Fruit fly (Drosophila melanogaster) whole organism, prepupa: ENCODE measurements around the gene PolrMT.

Experiments
- Blimp-1 ChIP-seq: fragments of 200-800 bp; sonication (Bioruptor generic); optimal IDR thresholded peaks from 3 replicates; lab custom pipeline; 2017; ENCODE audit warnings: missing biosample characterization, missing genetic modification characterization, mild to moderate bottlenecking, moderate library complexity, missing genetic modification reagents
- CG10631 ChIP-seq: fragments of 200-800 bp; sonication (Bioruptor generic); optimal IDR thresholded peaks from 2 replicates; lab custom pipeline; 2016; ENCODE audit warnings: missing biosample characterization, missing genetic modification characterization
- CG10669 ChIP-seq: fragments of 200-800 bp; sonication (Bioruptor generic); optimal IDR thresholded peaks from 3 replicates; lab custom pipeline; 2018; ENCODE audit warnings: missing biosample characterization, mild to moderate bottlenecking, missing genetic modification characterization, moderate library complexity
- CG11294 ChIP-seq: fragments of 200-800 bp; sonication (Bioruptor generic); IDR thresholded peaks from 2 replicates; pipeline ENCODE4 v1.3.6; 2022; ENCODE audit warnings: missing biosample characterization, missing genetic modification characterization
- CG11762 ChIP-seq: fragments of 200-800 bp; sonication (Bioruptor generic); optimal IDR thresholded peaks from 3 replicates; lab custom pipeline; 2016; ENCODE audit warnings: missing biosample characterization, missing genetic modification characterization; ENCODE audit not compliant: insufficient read depth
- CG15336 ChIP-seq: fragments of 200-800 bp; sonication (Bioruptor generic); IDR thresholded peaks from 2 replicates; pipeline ENCODE4 v1.3.6; 2022; ENCODE audit warnings: missing biosample characterization, missing genetic modification characterization
- CG3032 ChIP-seq: fragments of 200-800 bp; optimal IDR thresholded peaks from 2 replicates; lab custom pipeline; 2019; ENCODE audit warnings: missing biosample characterization, mild to moderate bottlenecking, missing genetic modification characterization, moderate library complexity
- CG32006 ChIP-seq: fragments of 200-800 bp; sonication (Bioruptor generic); optimal IDR thresholded peaks from 3 replicates; lab custom pipeline; 2017; ENCODE audit warnings: missing biosample characterization, mild to moderate bottlenecking, missing genetic modification characterization
- CG34406 ChIP-seq: fragments of 200-800 bp; sonication (Bioruptor generic); optimal IDR thresholded peaks from 3 replicates; lab custom pipeline; 2016; ENCODE audit warnings: missing biosample characterization, missing genetic modification characterization
- CG3919 ChIP-seq: fragments of 200-800 bp; sonication (Bioruptor generic); optimal IDR thresholded peaks from 3 replicates; lab custom pipeline; 2016; ENCODE audit warnings: missing biosample characterization, missing genetic modification characterization
- CG4318 ChIP-seq: fragments of 200-800 bp; sonication (Bioruptor generic); optimal IDR thresholded peaks from 3 replicates; lab custom pipeline; 2017; ENCODE audit warnings: missing biosample characterization, mild to moderate bottlenecking, missing genetic modification characterization
- CG6163 ChIP-seq: fragments of 200-800 bp; sonication (Bioruptor generic); IDR thresholded peaks from 3 replicates; pipeline ENCODE4 v1.3.6; 2022; ENCODE audit warnings: missing biosample characterization, missing genetic modification characterization
- CG6276 ChIP-seq: fragments of 200-800 bp; sonication (Bioruptor generic); optimal IDR thresholded peaks from 2 replicates; lab custom pipeline; 2017; ENCODE audit warnings: missing biosample characterization, mild to moderate bottlenecking, missing genetic modification characterization
- CG6792 ChIP-seq: fragments of 200-800 bp; sonication (Bioruptor generic); optimal IDR thresholded peaks from 3 replicates; lab custom pipeline; 2016; ENCODE audit warnings: missing biosample characterization, missing genetic modification characterization
- CG6808 ChIP-seq: fragments of 200-800 bp; sonication (Bioruptor generic); optimal IDR thresholded peaks from 3 replicates; lab custom pipeline; 2017; ENCODE audit warnings: missing biosample characterization, missing genetic modification characterization, mild to moderate bottlenecking, moderate library complexity, missing genetic modification reagents
- CG6854 ChIP-seq: fragments of 200-800 bp; sonication (Bioruptor generic); optimal IDR thresholded peaks from 2 replicates; lab custom pipeline; 2017; ENCODE audit warnings: missing biosample characterization, mild to moderate bottlenecking, missing genetic modification characterization
- CG7368 ChIP-seq: fragments of 200-800 bp; sonication (Bioruptor generic); optimal IDR thresholded peaks from 3 replicates; lab custom pipeline; 2016; ENCODE audit warnings: missing biosample characterization, missing genetic modification characterization
- CG8119 ChIP-seq: fragments of 200-800 bp; sonication (Bioruptor generic); IDR thresholded peaks from 3 replicates; pipeline ENCODE4 v1.3.6; 2022; ENCODE audit warnings: missing biosample characterization, missing genetic modification characterization
- CG8319 ChIP-seq: fragments of 200-800 bp; sonication (Bioruptor generic); optimal IDR thresholded peaks from 3 replicates; lab custom pipeline; 2016; ENCODE audit warnings: missing biosample characterization, missing genetic modification characterization
- CG8632 ChIP-seq: fragments of 200-800 bp; sonication (Bioruptor generic); optimal IDR thresholded peaks from 3 replicates; lab custom pipeline; 2016; ENCODE audit warnings: missing biosample characterization, missing genetic modification characterization
- Eip75B ChIP-seq: fragments of 200-800 bp; sonication (Bioruptor generic); optimal IDR thresholded peaks from 3 replicates; lab custom pipeline; 2016; ENCODE audit warnings: missing biosample characterization, missing genetic modification characterization
- Eip78C ChIP-seq: fragments of 200-800 bp; sonication (Bioruptor generic); peaks from one replicate; lab custom pipeline; 2016; ENCODE audit warnings: missing biosample characterization, missing genetic modification characterization
- Hr38 ChIP-seq: sonication (Bioruptor generic); optimal IDR thresholded peaks from 2 replicates; lab custom pipeline; 2016; ENCODE audit warnings: missing biosample characterization, missing genetic modification characterization
- Lpt ChIP-seq: fragments of 200-800 bp; sonication (Bioruptor generic); optimal IDR thresholded peaks from 3 replicates; lab custom pipeline; 2016; ENCODE audit warnings: missing biosample characterization, missing genetic modification characterization
- OdsH ChIP-seq: fragments of 200-800 bp; sonication (Bioruptor generic); optimal IDR thresholded peaks from 3 replicates; lab custom pipeline; 2016; ENCODE audit warnings: missing biosample characterization, missing genetic modification characterization
- Sox14 ChIP-seq: fragments of 200-800 bp; sonication (Bioruptor generic); optimal IDR thresholded peaks from 3 replicates; lab custom pipeline; 2016; ENCODE audit warnings: missing biosample characterization, missing genetic modification characterization
- Sox15 ChIP-seq: fragments of 200-800 bp; sonication (Bioruptor generic); optimal IDR thresholded peaks from 3 replicates; lab custom pipeline; 2016; ENCODE audit warnings: missing biosample characterization, missing genetic modification characterization
- achi ChIP-seq: fragments of 200-800 bp; sonication (Bioruptor generic); optimal IDR thresholded peaks from 3 replicates; lab custom pipeline; 2016; ENCODE audit warnings: missing biosample characterization, missing genetic modification characterization
- acj6 ChIP-seq: fragments of 200-800 bp; sonication (Bioruptor generic); optimal IDR thresholded peaks from 3 replicates; lab custom pipeline; 2016; ENCODE audit warnings: missing biosample characterization, missing genetic modification characterization
- cyc ChIP-seq: fragments of 200-800 bp; sonication (Bioruptor generic); optimal IDR thresholded peaks from 3 replicates; lab custom pipeline; 2016; ENCODE audit warnings: missing biosample characterization, missing genetic modification characterization
- dac ChIP-seq: fragments of 200-800 bp; sonication (Bioruptor generic); optimal IDR thresholded peaks from 2 replicates; lab custom pipeline; 2017; ENCODE audit warnings: missing biosample characterization, mild to moderate bottlenecking, missing genetic modification characterization
- dsx ChIP-seq: fragments of 200-800 bp; optimal IDR thresholded peaks from 3 replicates; lab custom pipeline; 2019; ENCODE audit warnings: missing biosample characterization, mild to moderate bottlenecking, missing genetic modification characterization, moderate library complexity; ENCODE audit not compliant: poor library complexity, severe bottlenecking
- eg ChIP-seq: fragments of 200-800 bp; sonication (Bioruptor generic); IDR thresholded peaks from 3 replicates; pipeline ENCODE4 v1.3.6; 2022; ENCODE audit warnings: missing biosample characterization, missing genetic modification characterization
- esn ChIP-seq: fragments of 200-800 bp; sonication (Bioruptor generic); optimal IDR thresholded peaks from 2 replicates; lab custom pipeline; 2016; ENCODE audit warnings: missing biosample characterization, mild to moderate bottlenecking, missing genetic modification characterization, moderate library complexity
- fd85E ChIP-seq: fragments of 200-800 bp; sonication (Bioruptor generic); optimal IDR thresholded peaks from 3 replicates; lab custom pipeline; 2016; ENCODE audit warnings: missing biosample characterization, missing genetic modification characterization
- fkh ChIP-seq: fragments of 200-800 bp; sonication (Bioruptor generic); optimal IDR thresholded peaks from 3 replicates; lab custom pipeline; 2017; ENCODE audit warnings: missing biosample characterization, mild to moderate bottlenecking, missing genetic modification characterization, moderate library complexity
- lz ChIP-seq: fragments of 200-800 bp; sonication (Bioruptor generic); optimal IDR thresholded peaks from 3 replicates; lab custom pipeline; 2016; ENCODE audit warnings: missing biosample characterization, missing genetic modification characterization
- net ChIP-seq: fragments of 200-800 bp; sonication (Bioruptor generic); optimal IDR thresholded peaks from 3 replicates; lab custom pipeline; 2016; ENCODE audit warnings: missing biosample characterization, missing genetic modification characterization
- pdm3 ChIP-seq: fragments of 200-800 bp; sonication (Bioruptor generic); optimal IDR thresholded peaks from 3 replicates; lab custom pipeline; 2016; ENCODE audit warnings: missing biosample characterization, missing genetic modification characterization
- salr ChIP-seq, 2 experiments: fragments of 200-800 bp; sonication (Bioruptor generic); optimal IDR thresholded peaks; 3 replicates each; lab custom pipeline; 2016 to 2018; ENCODE audit warnings: missing biosample characterization in 2 of 2, missing genetic modification characterization in 2 of 2, mild to moderate bottlenecking in 1 of 2
- spab ChIP-seq: fragments of 200-800 bp; sonication (Bioruptor generic); optimal IDR thresholded peaks from 2 replicates; lab custom pipeline; 2017; ENCODE audit warnings: missing biosample characterization, mild to moderate bottlenecking, missing genetic modification characterization, missing genetic modification reagents
- ss ChIP-seq, 2 experiments: fragments of 200-800 bp; sonication (Bioruptor generic); optimal IDR thresholded peaks; 2 replicates in 1 of 2; 3 replicates in 1 of 2; lab custom pipeline; 2017 to 2018; ENCODE audit warnings: mild to moderate bottlenecking in 2 of 2, missing biosample characterization in 2 of 2, missing genetic modification characterization in 2 of 2, moderate library complexity in 1 of 2
- svp ChIP-seq: fragments of 200-800 bp; sonication (Bioruptor generic); peaks from one replicate; lab custom pipeline; 2016; ENCODE audit warnings: missing biosample characterization, missing genetic modification characterization
- vri ChIP-seq: fragments of 200-800 bp; sonication (Bioruptor generic); optimal IDR thresholded peaks from 3 replicates; lab custom pipeline; 2016; ENCODE audit warnings: missing biosample characterization, mild to moderate bottlenecking, missing genetic modification characterization

The PolrMT gene

dm6 chr2L:1118880-1119809 lies 11.0 kb upstream of the PolrMT start (continued):
- TF ChIP-seq dac (peak; percentile 47), esn (GFP tag; lab: Kevin White, UChicago) (peak; percentile 82), CG3032 (tag; lab: Kevin White, UChicago) (peak; percentile 48), vri (GFP tag; lab: Kevin White, UChicago) (peak; percentile 79), OdsH (GFP tag; lab: Kevin White, UChicago) (peak; percentile 77), CG32006 (GFP tag; lab: Kevin White, UChicago) (peak; percentile 85), CG11294 (GFP tag; lab: Robert Waterston, UW) (peak; percentile 79), CG10631 (GFP tag; lab: Kevin White, UChicago) (peak; percentile 68), CG7368 (peak; percentile 69), CG3919 (GFP tag; lab: Kevin White, UChicago) (peak; percentile 71), svp (GFP tag; lab: Kevin White, UChicago) (peak; percentile 96)

dm6 chr2L:1118149-1118548 lies 10.0 kb upstream of the PolrMT start:
- TF ChIP-seq eg (GFP tag; lab: Robert Waterston, UW) (peak; percentile 31; the same call in 2 of the 3 replicates), Blimp-1 (GFP tag; lab: Kevin White, UChicago) (no peak), Eip78C (GFP tag; lab: Kevin White, UChicago) (peak; percentile 14), fd85E (GFP tag; lab: Kevin White, UChicago) (no peak), svp (GFP tag; lab: Kevin White, UChicago) (peak; percentile 61), achi (GFP tag; lab: Kevin White, UChicago) (no peak)

- TF ChIP-seq Sox15 (GFP tag; lab: Kevin White, UChicago), result no peak
- no peak for TF ChIP-seq Hr38 (GFP tag; lab: Kevin White, UChicago)
- no peak for TF ChIP-seq CG32006 (GFP tag; lab: Kevin White, UChicago)
- no peak for TF ChIP-seq CG8319
- TF ChIP-seq lz (GFP tag; lab: Kevin White, UChicago), result no peak
- no peak for TF ChIP-seq CG8632 (GFP tag; lab: Kevin White, UChicago)
- peak; percentile 26 for TF ChIP-seq Sox14 (GFP tag; lab: Kevin White, UChicago)
- no peak for TF ChIP-seq CG11762
- no peak for TF ChIP-seq CG34406
- no peak for TF ChIP-seq CG6163
- peak; percentile 20 for TF ChIP-seq fkh (GFP tag; lab: Kevin White, UChicago)
- peak; percentile 13 for TF ChIP-seq Eip75B
- TF ChIP-seq Blimp-1 (GFP tag; lab: Kevin White, UChicago), result no peak
- TF ChIP-seq achi (GFP tag; lab: Kevin White, UChicago), result no peak
- TF ChIP-seq CG6792 (GFP tag; lab: Kevin White, UChicago), result no peak
- TF ChIP-seq CG6276 (GFP tag; lab: Kevin White, UChicago), result no peak
- TF ChIP-seq CG10631 (GFP tag; lab: Kevin White, UChicago), result no peak
- no peak for TF ChIP-seq spab (GFP tag; lab: Kevin White, UChicago)
- TF ChIP-seq CG10669 (GFP tag; lab: Kevin White, UChicago), result no peak
- no peak for TF ChIP-seq CG15336
- TF ChIP-seq CG4318 (GFP tag; lab: Kevin White, UChicago), result no peak
- no peak for TF ChIP-seq acj6 (GFP tag; lab: Kevin White, UChicago)
- TF ChIP-seq fd85E (GFP tag; lab: Kevin White, UChicago), result no peak
- TF ChIP-seq CG6854 (GFP tag; lab: Kevin White, UChicago), result peak; percentile 43
- no peak for TF ChIP-seq cyc (GFP tag; lab: Kevin White, UChicago)
- no peak for TF ChIP-seq salr (GFP tag; optimal IDR thresholded peaks at IDR 0.05; lab: Kevin White, UChicago)
- TF ChIP-seq eg (GFP tag; lab: Robert Waterston, UW), result no peak
- TF ChIP-seq Lpt, result no peak
- peak in 1 of 2 experiments; percentile 16 for TF ChIP-seq ss (GFP tag; optimal IDR thresholded peaks at IDR 0.05; lab: Kevin White, UChicago)
- TF ChIP-seq net (GFP tag; lab: Kevin White, UChicago), result no peak
- TF ChIP-seq esn (GFP tag; lab: Kevin White, UChicago), result peak; percentile 5
- no peak for TF ChIP-seq CG6808 (GFP tag; lab: Kevin White, UChicago)
- TF ChIP-seq CG8119 (GFP tag; lab: Robert Waterston, UW), result no peak
- no peak for TF ChIP-seq pdm3
- TF ChIP-seq dsx (GFP tag; lab: Kevin White, UChicago), result no peak
Measured at dm6 chr2L:1116661-1117322, 8.6 kb upstream of the PolrMT start.
